Fruit fly (Drosophila melanogaster) whole organism, embryonic: ENCODE results near the gene nerfin-2.
A peak's percentile ranks its signal among the peaks of the same experiment; 100 is the strongest.

Source experiments
- B-H1 ChIP-seq: fragments of 200-800 bp; sonication (Bioruptor generic); IDR thresholded peaks from 3 replicates; pipeline ENCODE4 v1.3.6; 2022; ENCODE audit warnings: missing biosample characterization, missing genetic modification characterization
- B-H2 ChIP-seq: fragments of 200-800 bp; sonication (Bioruptor generic); optimal IDR thresholded peaks from 2 replicates; lab custom pipeline; 2018; ENCODE audit warnings: missing biosample characterization, mild to moderate bottlenecking, missing genetic modification characterization
- CG10959 ChIP-seq: fragments of 200-800 bp; sonication (Bioruptor generic); IDR thresholded peaks from 2 replicates; pipeline ENCODE4 v1.3.6; 2022; ENCODE audit warnings: missing biosample characterization, missing genetic modification characterization
- CG10979 ChIP-seq: fragments of 200-800 bp; sonication (Bioruptor generic); optimal IDR thresholded peaks from 2 replicates; lab custom pipeline; 2018; ENCODE audit warnings: missing biosample characterization, mild to moderate bottlenecking, missing genetic modification characterization, moderate library complexity
- CG11093 ChIP-seq: fragments of 200-800 bp; sonication (Bioruptor generic); IDR thresholded peaks from 3 replicates; pipeline ENCODE4 v1.3.6; 2022; ENCODE audit warnings: missing biosample characterization, missing genetic modification characterization
- CG11504 ChIP-seq: fragments of 200-800 bp; sonication (Bioruptor generic); optimal IDR thresholded peaks from 3 replicates; lab custom pipeline; 2019; ENCODE audit warnings: missing biosample characterization, mild to moderate bottlenecking, missing genetic modification characterization, moderate library complexity
- CG12769 ChIP-seq: fragments of 200-800 bp; sonication (Bioruptor generic); optimal IDR thresholded peaks from 2 replicates; lab custom pipeline; 2019; ENCODE audit warnings: missing biosample characterization, mild to moderate bottlenecking, missing genetic modification characterization, moderate library complexity
- CG17186 ChIP-seq: fragments of 200-800 bp; sonication (Bioruptor generic); optimal IDR thresholded peaks from 3 replicates; lab custom pipeline; 2017; ENCODE audit warnings: missing biosample characterization, missing genetic modification reagents, missing genetic modification characterization
- CG17612 ChIP-seq: fragments of 200-800 bp; sonication (Bioruptor generic); IDR thresholded peaks from 2 replicates; pipeline ENCODE4 v1.3.6; 2022; ENCODE audit warnings: missing biosample characterization, missing genetic modification characterization
- CG17802 ChIP-seq: fragments of 200-800 bp; sonication (Bioruptor generic); optimal IDR thresholded peaks from 2 replicates; lab custom pipeline; 2018; ENCODE audit warnings: missing biosample characterization, mild to moderate bottlenecking, missing genetic modification characterization, moderate library complexity
- CG2712 ChIP-seq: fragments of 200-800 bp; optimal IDR thresholded peaks from 3 replicates; lab custom pipeline; 2019; ENCODE audit warnings: missing biosample characterization, mild to moderate bottlenecking, missing genetic modification characterization, moderate library complexity
- CG31388 ChIP-seq: fragments of 200-800 bp; sonication (Bioruptor generic); optimal IDR thresholded peaks from 2 replicates; lab custom pipeline; 2016; ENCODE audit warnings: missing biosample characterization, missing genetic modification characterization
- CG3163 ChIP-seq: fragments of 200-800 bp; sonication (Bioruptor generic); optimal IDR thresholded peaks from 3 replicates; lab custom pipeline; 2016; ENCODE audit warnings: missing biosample characterization, missing genetic modification characterization
- CG4617 ChIP-seq: fragments of 200-800 bp; sonication (Bioruptor generic); optimal IDR thresholded peaks from 3 replicates; lab custom pipeline; 2016; ENCODE audit warnings: missing biosample characterization, missing genetic modification characterization, borderline replicate concordance
- CG4707 ChIP-seq: fragments of 200-800 bp; sonication (Bioruptor generic); optimal IDR thresholded peaks from 2 replicates; lab custom pipeline; 2018; ENCODE audit warnings: missing biosample characterization, mild to moderate bottlenecking, missing genetic modification characterization, moderate library complexity
- CG7745 ChIP-seq: fragments of 200-800 bp; sonication (Bioruptor generic); optimal IDR thresholded peaks from 2 replicates; lab custom pipeline; 2018; ENCODE audit warnings: missing biosample characterization, mild to moderate bottlenecking, missing genetic modification characterization, moderate library complexity
- CG7786 ChIP-seq: fragments of 200-800 bp; sonication (Bioruptor generic); optimal IDR thresholded peaks from 2 replicates; lab custom pipeline; 2016; ENCODE audit warnings: missing biosample characterization, missing genetic modification characterization
- CG9797 ChIP-seq: fragments of 200-800 bp; sonication (Bioruptor generic); optimal IDR thresholded peaks from 3 replicates; lab custom pipeline; 2018; ENCODE audit warnings: missing biosample characterization, mild to moderate bottlenecking, missing genetic modification characterization
- CG9932 ChIP-seq: fragments of 200-800 bp; sonication (Bioruptor generic); IDR thresholded peaks from 2 replicates; pipeline ENCODE4 v1.3.6; 2022; ENCODE audit warnings: missing biosample characterization, missing genetic modification characterization
- CHES-1-like ChIP-seq: fragments of 200-800 bp; sonication (Bioruptor generic); optimal IDR thresholded peaks from 2 replicates; lab custom pipeline; 2016; ENCODE audit warnings: missing biosample characterization, missing genetic modification characterization
- CrebB ChIP-seq: fragments of 200-800 bp; sonication (Bioruptor generic); optimal IDR thresholded peaks from 3 replicates; lab custom pipeline; 2018; ENCODE audit warnings: missing biosample characterization, mild to moderate bottlenecking, missing genetic modification characterization
- D ChIP-seq, 2 experiments: fragments of 200-800 bp in 1 of 2; fragments of >200 bp in 1 of 2; sonication (Bioruptor generic) in 1 of 2; optimal IDR thresholded peaks; 2 replicates in 1 of 2; 3 replicates in 1 of 2; lab custom pipeline; 2017; ENCODE audit warnings: mild to moderate bottlenecking in 1 of 2, missing biosample characterization in 1 of 2, missing genetic modification characterization in 1 of 2, missing genetic modification reagents in 1 of 2
- Dbx ChIP-seq: fragments of 200-800 bp; sonication (Bioruptor generic); IDR thresholded peaks from 3 replicates; pipeline ENCODE4 v1.3.6; 2022; ENCODE audit warnings: missing biosample characterization, missing genetic modification characterization
- E2f1 ChIP-seq: fragments of 200-800 bp; sonication (Bioruptor generic); IDR thresholded peaks from 2 replicates; pipeline ENCODE4 v1.3.6; 2022; ENCODE audit warnings: missing biosample characterization, missing genetic modification characterization
- E2f2 ChIP-seq: fragments of 200-800 bp; sonication (Bioruptor generic); IDR thresholded peaks from 2 replicates; pipeline ENCODE4 v1.3.6; 2022; ENCODE audit warnings: missing biosample characterization, missing genetic modification characterization
- Eip74EF ChIP-seq, 2 experiments: fragments of 200-800 bp in 1 of 2; fragments of >200 bp in 1 of 2; sonication (Bioruptor generic) in 1 of 2; optimal IDR thresholded peaks; 2 replicates each; lab custom pipeline; 2017 to 2019; ENCODE audit warnings: missing biosample characterization in 2 of 2, missing genetic modification characterization in 2 of 2, mild to moderate bottlenecking in 1 of 2, moderate library complexity in 1 of 2
- Hey ChIP-seq: fragments of 200-800 bp; sonication (Bioruptor generic); optimal IDR thresholded peaks from 3 replicates; lab custom pipeline; 2018; ENCODE audit warnings: missing biosample characterization, mild to moderate bottlenecking, missing genetic modification characterization
- MBD-R2 ChIP-seq: fragments of 200-800 bp; sonication (Bioruptor generic); IDR thresholded peaks from 2 replicates; pipeline ENCODE4 v1.3.6; 2022; ENCODE audit warnings: missing biosample characterization, missing genetic modification characterization
- Mad ChIP-seq: fragments of 200-800 bp; sonication (Bioruptor generic); optimal IDR thresholded peaks from 2 replicates; lab custom pipeline; 2016; ENCODE audit warnings: missing biosample characterization, missing genetic modification characterization
- Ptx1 ChIP-seq: fragments of 200-800 bp; sonication (Bioruptor generic); IDR thresholded peaks from 2 replicates; pipeline ENCODE4 v1.3.6; 2022; ENCODE audit warnings: missing biosample characterization, missing genetic modification characterization
- Rfx ChIP-seq: fragments of 200-800 bp; sonication (Bioruptor generic); IDR thresholded peaks from 2 replicates; pipeline ENCODE4 v1.3.6; 2022; ENCODE audit warnings: missing biosample characterization, missing genetic modification characterization
- Spps ChIP-seq: fragments of 200-800 bp; sonication (Bioruptor generic); optimal IDR thresholded peaks from 2 replicates; lab custom pipeline; 2018; ENCODE audit warnings: missing biosample characterization, mild to moderate bottlenecking, missing genetic modification characterization
- aop ChIP-seq: fragments of 200-800 bp; sonication (Bioruptor generic); IDR thresholded peaks from 2 replicates; pipeline ENCODE4 v1.3.6; 2022; ENCODE audit warnings: missing biosample characterization, missing genetic modification characterization
- btn ChIP-seq: fragments of 200-800 bp; sonication (Bioruptor generic); optimal IDR thresholded peaks from 2 replicates; lab custom pipeline; 2016; ENCODE audit warnings: missing biosample characterization, missing genetic modification characterization
- caup ChIP-seq: fragments of 200-800 bp; sonication (Bioruptor generic); optimal IDR thresholded peaks from 3 replicates; lab custom pipeline; 2017; ENCODE audit warnings: missing biosample characterization, mild to moderate bottlenecking, missing genetic modification characterization, moderate library complexity; ENCODE audit not compliant: severe bottlenecking
- dimm ChIP-seq: fragments of 200-800 bp; sonication (Bioruptor generic); IDR thresholded peaks from 2 replicates; pipeline ENCODE4 v1.3.6; 2022; ENCODE audit warnings: missing biosample characterization, missing genetic modification characterization
- dmrt11E ChIP-seq: fragments of 200-800 bp; sonication (Bioruptor generic); optimal IDR thresholded peaks from 3 replicates; lab custom pipeline; 2018; ENCODE audit warnings: missing biosample characterization, mild to moderate bottlenecking, missing genetic modification characterization, moderate library complexity
- dysf ChIP-seq: fragments of 200-800 bp; sonication (Bioruptor generic); IDR thresholded peaks from 3 replicates; pipeline ENCODE4 v1.3.6; 2022; ENCODE audit warnings: missing biosample characterization, missing genetic modification characterization
- en ChIP-seq: fragments of 200-800 bp; sonication (Bioruptor generic); optimal IDR thresholded peaks from 2 replicates; lab custom pipeline; 2016; ENCODE audit warnings: missing biosample characterization, missing genetic modification characterization
- ftz-f1 ChIP-seq: fragments of 200-800 bp; sonication (Bioruptor generic); optimal IDR thresholded peaks from 2 replicates; lab custom pipeline; 2016; ENCODE audit warnings: missing biosample characterization, missing genetic modification characterization
- fu2 ChIP-seq: fragments of 200-800 bp; sonication (Bioruptor generic); optimal IDR thresholded peaks from 2 replicates; lab custom pipeline; 2016; ENCODE audit warnings: missing biosample characterization, missing genetic modification characterization
- gcm ChIP-seq: fragments of 200-800 bp; sonication (Bioruptor generic); optimal IDR thresholded peaks from 2 replicates; lab custom pipeline; 2019; ENCODE audit warnings: missing biosample characterization, mild to moderate bottlenecking, missing genetic modification characterization, moderate library complexity
- gcm2 ChIP-seq: fragments of 200-800 bp; sonication (Bioruptor generic); optimal IDR thresholded peaks from 2 replicates; lab custom pipeline; 2016; ENCODE audit warnings: missing biosample characterization, missing genetic modification characterization
- jigr1 ChIP-seq: fragments of 200-800 bp; sonication (Bioruptor generic); IDR thresholded peaks from 3 replicates; pipeline ENCODE4 v1.3.6; 2022; ENCODE audit warnings: missing biosample characterization, missing genetic modification characterization
- p53 ChIP-seq: fragments of 200-800 bp; sonication (Bioruptor generic); optimal IDR thresholded peaks from 2 replicates; lab custom pipeline; 2016; ENCODE audit warnings: missing biosample characterization, missing genetic modification characterization
- prd ChIP-seq, 3 experiments: fragments of >200 bp in 2 of 3; fragments of 200-800 bp in 1 of 3; sonication (Bioruptor generic) in 1 of 3; optimal IDR thresholded peaks in 2 of 3; IDR thresholded peaks in 1 of 3; 2 replicates in 2 of 3; 3 replicates in 1 of 3; pipeline versions ENCODE4 v1.3.6 to Lab custom; 2017 to 2022; ENCODE audit warnings: missing biosample characterization in 1 of 3, missing genetic modification characterization in 1 of 3
- ro ChIP-seq: fragments of 200-800 bp; sonication (Bioruptor generic); IDR thresholded peaks from 2 replicates; pipeline ENCODE4 v1.3.6; 2022; ENCODE audit warnings: missing biosample characterization, missing genetic modification characterization
- so ChIP-seq: fragments of 200-800 bp; sonication (Bioruptor generic); IDR thresholded peaks from 3 replicates; pipeline ENCODE4 v1.3.6; 2022; ENCODE audit warnings: missing biosample characterization, missing genetic modification characterization
- toy ChIP-seq: fragments of 200-800 bp; sonication (Bioruptor generic); IDR thresholded peaks from 2 replicates; pipeline ENCODE4 v1.3.6; 2022; ENCODE audit warnings: missing biosample characterization, missing genetic modification characterization
- trh ChIP-seq: fragments of 200-800 bp; sonication (Bioruptor generic); optimal IDR thresholded peaks from 2 replicates; lab custom pipeline; 2016; ENCODE audit warnings: missing biosample characterization, missing genetic modification characterization
- zfh2 ChIP-seq: fragments of 200-800 bp; sonication (Bioruptor generic); optimal IDR thresholded peaks from 2 replicates; lab custom pipeline; 2016; ENCODE audit warnings: missing biosample characterization, missing genetic modification characterization

The nerfin-2 gene

DNA sequence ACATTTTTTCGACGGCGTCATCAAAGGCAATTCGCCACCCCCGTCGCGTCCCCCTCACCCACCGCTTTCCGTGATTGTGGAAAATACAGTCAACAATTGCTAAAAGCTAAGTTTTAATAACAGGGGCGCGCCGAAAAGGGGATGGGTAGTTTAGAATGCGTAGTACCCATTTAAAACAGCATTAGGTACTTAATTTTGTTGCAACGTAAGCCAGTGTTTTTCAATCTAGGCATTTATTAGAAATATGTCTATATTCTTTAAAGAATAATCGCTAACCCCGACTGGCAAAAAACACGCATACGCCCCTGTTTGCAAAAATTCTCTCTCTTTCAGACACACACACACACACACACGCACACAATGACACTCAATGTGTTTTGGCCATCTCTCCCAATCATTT lies 14.0 kb downstream of the nerfin-2 start (continued):
- no peak for TF ChIP-seq E2f2 (GFP tag; lab: Robert Waterston, UW)
- no peak for TF ChIP-seq CG4617 (GFP tag; lab: Kevin White, UChicago)
- no peak for TF ChIP-seq p53
- TF ChIP-seq dmrt11E, result no peak
- TF ChIP-seq prd (optimal IDR thresholded peaks at IDR 0.05; lab: Kevin White, UChicago), result no peak
- peak; percentile 66 for TF ChIP-seq prd (GFP tag; IDR thresholded peaks at IDR 0.05; lab: Robert Waterston, UW)
- no peak for TF ChIP-seq D (optimal IDR thresholded peaks at IDR 0.05; lab: Kevin White, UChicago)
- no peak for TF ChIP-seq D (GFP tag; optimal IDR thresholded peaks at IDR 0.05; lab: Kevin White, UChicago)
- TF ChIP-seq CG10979, result no peak
- no peak; the same call in 2 of the 3 replicates for TF ChIP-seq jigr1 (GFP tag; lab: Robert Waterston, UW)
- peak; percentile 71 for TF ChIP-seq CG7786
- peak; percentile 9 for TF ChIP-seq CG2712
- no peak for TF ChIP-seq CG31388 (GFP tag; lab: Kevin White, UChicago)
- TF ChIP-seq CrebB (tag; lab: Kevin White, UChicago), result no peak
- no peak for TF ChIP-seq dimm (GFP tag; lab: Robert Waterston, UW)
- TF ChIP-seq toy (GFP tag; lab: Robert Waterston, UW), result no peak
- TF ChIP-seq CG17186 (GFP tag; lab: Kevin White, UChicago), result no peak
- TF ChIP-seq E2f1 (GFP tag; lab: Robert Waterston, UW), result peak; percentile 41; the same call in 1 of the 2 replicates
- peak; percentile 70 for TF ChIP-seq caup (GFP tag; lab: Kevin White, UChicago)
- TF ChIP-seq Mad, result no peak
- peak; percentile 42 for TF ChIP-seq CG11504 (tag; lab: Kevin White, UChicago)
- no peak for TF ChIP-seq CHES-1-like (GFP tag; lab: Kevin White, UChicago)
- peak; percentile 79 for TF ChIP-seq Rfx (GFP tag; lab: Robert Waterston, UW)
- peak; percentile 50 for TF ChIP-seq Ptx1 (GFP tag; lab: Robert Waterston, UW)
- peak; percentile 63 for TF ChIP-seq fu2 (GFP tag; lab: Kevin White, UChicago)
- TF ChIP-seq CG12769 (tag; lab: Kevin White, UChicago), result peak; percentile 82
- no peak for TF ChIP-seq aop (GFP tag; lab: Robert Waterston, UW)
- no peak for TF ChIP-seq en
- TF ChIP-seq gcm (GFP tag; lab: Kevin White, UChicago), result no peak
- TF ChIP-seq CG17612 (GFP tag; lab: Robert Waterston, UW), result 0 out of 2 replicates have a peak, but pooled peaks have one; percentile 26
- TF ChIP-seq zfh2 (GFP tag; lab: Kevin White, UChicago), result peak; percentile 83
- TF ChIP-seq CG4707 (GFP tag; lab: Kevin White, UChicago), result no peak
- TF ChIP-seq CG9932 (GFP tag; lab: Robert Waterston, UW), result peak; percentile 86
- no peak for TF ChIP-seq B-H1
- TF ChIP-seq CG17802 (tag; lab: Kevin White, UChicago), result no peak
- TF ChIP-seq dysf (GFP tag; lab: Robert Waterston, UW), result peak; percentile 69
- TF ChIP-seq Spps (tag; lab: Kevin White, UChicago), result no peak
- TF ChIP-seq trh, result no peak
- no peak for TF ChIP-seq CG3163 (GFP tag; lab: Kevin White, UChicago)
- TF ChIP-seq btn (GFP tag; lab: Kevin White, UChicago), result no peak
- TF ChIP-seq Eip74EF (GFP tag; optimal IDR thresholded peaks at IDR 0.05; lab: Kevin White, UChicago), result no peak
- TF ChIP-seq CG11093 (GFP tag; lab: Robert Waterston, UW), result no peak
- no peak for TF ChIP-seq Hey (tag; lab: Kevin White, UChicago)
- TF ChIP-seq Dbx (GFP tag; lab: Robert Waterston, UW), result peak; percentile 81
- no peak for TF ChIP-seq ro (GFP tag; lab: Robert Waterston, UW)
- TF ChIP-seq B-H2 (GFP tag; lab: Kevin White, UChicago), result no peak
- TF ChIP-seq MBD-R2 (GFP tag; lab: Robert Waterston, UW), result peak; percentile 38; the same call in 1 of the 2 replicates
- no peak for TF ChIP-seq so
- TF ChIP-seq ftz-f1 (GFP tag; lab: Kevin White, UChicago), result no peak
- no peak for TF ChIP-seq CG7745 (tag; lab: Kevin White, UChicago)
- no peak for TF ChIP-seq gcm2
- no peak for TF ChIP-seq CG9797 (GFP tag; lab: Kevin White, UChicago)
- no peak for TF ChIP-seq CG10959
